Worm (Caenorhabditis elegans) whole organism, late embryonic: Measurements from ENCODE around the gene C18D11.10.
A peak's percentile ranks its signal among the peaks of the same experiment; 100 is the strongest.

Source experiments
- C08G9.2 ChIP-seq: sonication (generic microtip); optimal IDR thresholded peaks from 2 replicates; lab custom pipeline; 2016; ENCODE audit warnings: mild to moderate bottlenecking, missing genetic modification characterization, moderate library complexity, missing compliant biosample characterization
- F13H6.1 ChIP-seq: sonication (generic microtip); optimal IDR thresholded peaks from 2 replicates; lab custom pipeline; 2016; ENCODE audit warnings: missing genetic modification characterization, missing compliant biosample characterization
- Y22D7AL.16 ChIP-seq: sonication (generic microtip); optimal IDR thresholded peaks from 2 replicates; lab custom pipeline; 2016; ENCODE audit warnings: missing genetic modification characterization, missing compliant biosample characterization
- ceh-18 ChIP-seq: sonication (generic microtip); optimal IDR thresholded peaks from 2 replicates; lab custom pipeline; 2016; ENCODE audit warnings: missing genetic modification characterization, missing compliant biosample characterization
- ceh-19 ChIP-seq: fragments of 200-800 bp; sonication (Bioruptor generic); optimal IDR thresholded peaks from 2 replicates; lab custom pipeline; 2018; ENCODE audit warnings: mild to moderate bottlenecking, missing genetic modification characterization, missing compliant biosample characterization
- ceh-22 ChIP-seq: sonication (generic microtip); optimal IDR thresholded peaks from 2 replicates; lab custom pipeline; 2017; ENCODE audit warnings: missing biosample characterization, missing genetic modification characterization
- ceh-24 ChIP-seq: sonication (generic microtip); optimal IDR thresholded peaks from 2 replicates; lab custom pipeline; 2016; ENCODE audit warnings: mild to moderate bottlenecking, missing genetic modification characterization, missing compliant biosample characterization
- ceh-30 ChIP-seq: fragments of 150-350 bp; optimal IDR thresholded peaks from 2 replicates; lab custom pipeline; 2014; ENCODE audit warnings: missing biosample characterization, missing genetic modification characterization
- ceh-31 ChIP-seq: sonication (generic microtip); optimal IDR thresholded peaks from 2 replicates; lab custom pipeline; 2016; ENCODE audit warnings: missing genetic modification characterization, missing compliant biosample characterization
- ceh-34 ChIP-seq: sonication (generic microtip); optimal IDR thresholded peaks from 2 replicates; lab custom pipeline; 2016; ENCODE audit warnings: mild to moderate bottlenecking, missing genetic modification characterization, missing compliant biosample characterization
- ceh-48 ChIP-seq: sonication (generic microtip); optimal IDR thresholded peaks from 2 replicates; lab custom pipeline; 2016; ENCODE audit warnings: missing genetic modification characterization, inconsistent platforms, missing compliant biosample characterization
- ceh-6 ChIP-seq: fragments of 200-800 bp; sonication (Bioruptor generic); optimal IDR thresholded peaks from 2 replicates; lab custom pipeline; 2018; ENCODE audit warnings: mild to moderate bottlenecking, missing genetic modification characterization, missing compliant biosample characterization
- ceh-9 ChIP-seq: sonication (generic microtip); optimal IDR thresholded peaks from 2 replicates; lab custom pipeline; 2016; ENCODE audit warnings: mild to moderate bottlenecking, missing genetic modification characterization, inconsistent platforms, missing compliant biosample characterization
- che-1 ChIP-seq: sonication (generic microtip); optimal IDR thresholded peaks from 2 replicates; lab custom pipeline; 2016; ENCODE audit warnings: mild to moderate bottlenecking, missing genetic modification characterization, missing compliant biosample characterization
- dmd-4 ChIP-seq: sonication (generic microtip); optimal IDR thresholded peaks from 2 replicates; lab custom pipeline; 2016; ENCODE audit warnings: borderline replicate concordance, missing genetic modification characterization, missing compliant biosample characterization
- elt-2 ChIP-seq: sonication (generic microtip); optimal IDR thresholded peaks from 2 replicates; lab custom pipeline; 2016; ENCODE audit warnings: missing genetic modification reagents, missing genetic modification characterization, missing compliant biosample characterization
- elt-4 ChIP-seq: sonication (generic microtip); optimal IDR thresholded peaks from 2 replicates; lab custom pipeline; 2016; ENCODE audit warnings: missing genetic modification characterization, missing compliant biosample characterization
- ets-4 ChIP-seq: sonication (generic microtip); optimal IDR thresholded peaks from 2 replicates; lab custom pipeline; 2016; ENCODE audit warnings: missing genetic modification characterization, missing compliant biosample characterization
- eyg-1 ChIP-seq: sonication (generic microtip); optimal IDR thresholded peaks from 2 replicates; lab custom pipeline; 2016; ENCODE audit warnings: missing genotype, missing genetic modification characterization, missing compliant biosample characterization
- fkh-10 ChIP-seq: fragments of 150-350 bp; optimal IDR thresholded peaks from 2 replicates; lab custom pipeline; 2014; ENCODE audit warnings: missing biosample characterization, missing genetic modification reagents, missing genetic modification characterization
- gmeb-2 ChIP-seq: sonication (generic microtip); optimal IDR thresholded peaks from 2 replicates; lab custom pipeline; 2016; ENCODE audit warnings: missing genetic modification characterization, inconsistent platforms, missing compliant biosample characterization
- hlh-15 ChIP-seq: sonication (generic microtip); optimal IDR thresholded peaks from 2 replicates; lab custom pipeline; 2016; ENCODE audit warnings: missing genetic modification characterization, missing compliant biosample characterization
- hlh-30 ChIP-seq: sonication (generic microtip); optimal IDR thresholded peaks from 2 replicates; lab custom pipeline; 2017; ENCODE audit warnings: antibody characterized with exemption, missing genetic modification characterization, missing compliant biosample characterization; ENCODE audit not compliant: insufficient read depth
- hlh-6 ChIP-seq: sonication (generic microtip); optimal IDR thresholded peaks from 2 replicates; lab custom pipeline; 2016; ENCODE audit warnings: missing genotype, missing genetic modification characterization, missing compliant biosample characterization
- lim-6 ChIP-seq: sonication (generic microtip); optimal IDR thresholded peaks from 2 replicates; lab custom pipeline; 2016; ENCODE audit warnings: missing genetic modification characterization, missing compliant biosample characterization
- lin-11 ChIP-seq: fragments of 200-800 bp; sonication (Bioruptor generic); optimal IDR thresholded peaks from 2 replicates; lab custom pipeline; 2018; ENCODE audit warnings: mild to moderate bottlenecking, missing genetic modification characterization, missing compliant biosample characterization
- nhr-11 ChIP-seq: fragments of 150-350 bp; optimal IDR thresholded peaks from 2 replicates; lab custom pipeline; 2014; ENCODE audit warnings: missing biosample characterization, missing genetic modification characterization
- nhr-232 ChIP-seq: sonication (generic microtip); optimal IDR thresholded peaks from 2 replicates; lab custom pipeline; 2016; ENCODE audit warnings: missing genetic modification characterization, missing compliant biosample characterization
- odd-2 ChIP-seq: sonication (generic microtip); optimal IDR thresholded peaks from 2 replicates; lab custom pipeline; 2017; ENCODE audit warnings: antibody characterized with exemption, mild to moderate bottlenecking, missing genetic modification characterization, missing compliant biosample characterization
- pat-9 ChIP-seq: fragments of 200-800 bp; sonication (Bioruptor generic); optimal IDR thresholded peaks from 2 replicates; lab custom pipeline; 2018; ENCODE audit warnings: mild to moderate bottlenecking, missing genetic modification characterization, moderate library complexity, missing compliant biosample characterization
- pha-2 ChIP-seq: sonication (generic microtip); optimal IDR thresholded peaks from 2 replicates; lab custom pipeline; 2017; ENCODE audit warnings: mild to moderate bottlenecking, missing genetic modification characterization, missing compliant biosample characterization
- pqm-1 ChIP-seq: sonication (generic microtip); optimal IDR thresholded peaks from 2 replicates; lab custom pipeline; 2016; ENCODE audit warnings: missing genetic modification characterization, missing compliant biosample characterization
- pros-1 ChIP-seq: fragments of 150-350 bp; optimal IDR thresholded peaks from 2 replicates; lab custom pipeline; 2014; ENCODE audit warnings: missing biosample characterization, missing genetic modification reagents, missing genetic modification characterization
- ref-2 ChIP-seq: sonication (generic microtip); optimal IDR thresholded peaks from 2 replicates; lab custom pipeline; 2016; ENCODE audit warnings: missing genetic modification characterization, missing compliant biosample characterization
- rnt-1 ChIP-seq: sonication (generic microtip); optimal IDR thresholded peaks from 2 replicates; lab custom pipeline; 2016; ENCODE audit warnings: missing genetic modification characterization, missing compliant biosample characterization
- sdc-2 ChIP-seq: sonication (generic microtip); optimal IDR thresholded peaks from 2 replicates; lab custom pipeline; 2016; ENCODE audit warnings: missing genotype, missing genetic modification characterization, missing compliant biosample characterization
- sox-2 ChIP-seq: fragments of 200-800 bp; sonication (Bioruptor generic); IDR thresholded peaks from 2 replicates; pipeline ENCODE4 v1.3.6; 2022; ENCODE audit warnings: missing genetic modification reagents, missing genetic modification characterization, missing compliant biosample characterization
- tbx-2 ChIP-seq: sonication (generic microtip); optimal IDR thresholded peaks from 2 replicates; lab custom pipeline; 2016; ENCODE audit warnings: missing genetic modification characterization, missing compliant biosample characterization
- tbx-7 ChIP-seq: sonication (generic microtip); optimal IDR thresholded peaks from 2 replicates; lab custom pipeline; 2016; ENCODE audit warnings: missing genotype, missing genetic modification characterization, missing compliant biosample characterization
- ttx-3 ChIP-seq: sonication (generic microtip); optimal IDR thresholded peaks from 2 replicates; lab custom pipeline; 2016; ENCODE audit warnings: missing genetic modification reagents, missing genetic modification characterization, missing compliant biosample characterization
- unc-3 ChIP-seq, 2 experiments: fragments of 200-800 bp in 1 of 2; sonication (Bioruptor generic) in 1 of 2; sonication (generic microtip) in 1 of 2; conservative IDR thresholded peaks in 1 of 2; optimal IDR thresholded peaks in 1 of 2; 2 replicates each; pipeline versions ENCODE4 v1.3.6 to Lab custom; 2016 to 2022; ENCODE audit warnings: missing compliant biosample characterization in 2 of 2, missing genetic modification characterization in 2 of 2, missing genetic modification reagents in 1 of 2
- unc-42 ChIP-seq: sonication (generic microtip); optimal IDR thresholded peaks from 2 replicates; lab custom pipeline; 2016; ENCODE audit warnings: missing genotype, missing genetic modification characterization, missing compliant biosample characterization
- unc-86 ChIP-seq: sonication (generic microtip); optimal IDR thresholded peaks from 2 replicates; lab custom pipeline; 2016; ENCODE audit warnings: missing genetic modification characterization, missing compliant biosample characterization
- ztf-16 ChIP-seq: sonication (generic microtip); optimal IDR thresholded peaks from 2 replicates; lab custom pipeline; 2017; ENCODE audit warnings: missing genetic modification characterization, missing compliant biosample characterization

Gene C18D11.10

DNA sequence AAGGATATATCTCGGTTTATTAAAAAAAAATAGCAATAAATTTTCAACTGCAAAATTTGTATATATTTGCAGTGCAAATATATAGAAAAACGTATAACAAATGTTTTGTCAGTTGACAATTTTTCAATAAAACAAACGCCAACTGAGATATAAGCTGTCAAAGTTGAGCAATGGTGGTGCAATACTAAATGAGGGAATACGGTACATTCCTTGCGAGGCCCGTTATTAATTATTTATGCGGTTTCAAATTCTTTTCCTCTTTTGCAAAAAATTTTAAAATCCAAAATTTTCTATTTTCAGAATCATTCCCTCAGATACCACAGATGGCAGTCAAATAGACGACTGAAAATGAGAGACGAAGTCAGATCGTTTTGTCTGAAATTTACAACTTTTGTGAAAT is 12.1 kb upstream of the C18D11.10 start, which contains the start of gene twk-39:
TSS of gene twk-39 (plus strand) at position 301 of the 400 bp plus-strand sequence.
- no peak for TF ChIP-seq unc-42 (tag; lab: Kevin White, UChicago)
- no peak for TF ChIP-seq hlh-6
- TF ChIP-seq unc-86 (tag; lab: Kevin White, UChicago): no peak
- TF ChIP-seq ceh-22 (tag; lab: Kevin White, UChicago): no peak
- no peak for TF ChIP-seq fkh-10 (GFP tag; lab: Kevin White, UChicago)
- no peak for TF ChIP-seq ttx-3 (tag; lab: Kevin White, UChicago)

DNA sequence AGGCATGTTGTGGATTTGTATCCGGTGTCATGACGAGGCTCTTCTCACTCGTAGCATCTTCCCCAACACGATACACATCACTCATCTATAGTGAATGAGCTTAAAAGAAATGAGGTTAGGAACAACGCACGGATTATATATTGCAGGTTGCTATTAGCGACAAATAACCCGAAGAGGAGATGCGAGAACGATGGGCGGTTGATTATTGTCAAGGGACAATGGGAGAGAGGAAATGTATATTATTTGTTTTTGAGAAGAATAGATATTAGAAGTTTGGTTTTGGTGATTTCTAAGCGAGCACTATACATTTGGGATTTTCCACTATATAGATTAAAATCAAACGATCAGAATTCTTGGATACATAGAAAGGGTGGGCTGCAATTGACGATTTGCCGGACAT is 823 bp upstream of the C18D11.10 start, which contains the start of gene C18D11.7:
TSS of gene C18D11.7 (minus strand) at position 101 of the 400 bp plus-strand sequence.
- TF ChIP-seq pros-1 (tag; lab: Kevin White, UChicago) (no peak), hlh-30 (no peak), pat-9 (tag; lab: Kevin White, UChicago) (no peak), unc-86 (tag; lab: Kevin White, UChicago) (no peak), nhr-11 (tag; lab: Kevin White, UChicago) (no peak), ttx-3 (tag; lab: Kevin White, UChicago) (no peak), ceh-24 (tag; lab: Kevin White, UChicago) (no peak), fkh-10 (GFP tag; lab: Kevin White, UChicago) (no peak)
- TF ChIP-seq, all 69 proteins: peak for 0

DNA sequence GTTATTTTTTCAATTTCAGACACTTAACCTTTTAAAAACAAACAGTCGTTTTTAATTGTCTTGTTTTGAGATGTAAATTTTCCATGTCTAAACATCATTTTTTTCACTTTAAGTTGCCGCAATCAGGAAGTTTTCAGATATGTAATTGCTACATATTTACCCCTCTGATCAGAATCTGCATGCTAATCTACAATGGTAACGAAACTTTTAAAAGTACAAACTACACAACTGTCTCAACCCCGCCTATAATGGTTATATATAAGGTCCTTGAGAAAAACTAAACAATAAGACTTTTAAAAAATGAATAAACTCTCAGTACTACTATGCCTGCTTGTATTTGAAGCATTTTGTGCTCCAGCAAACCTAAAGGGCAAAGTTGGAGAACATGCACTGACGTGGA is 1.3 kb downstream of the C18D11.10 start, which contains the start of gene C18D11.9:
TSS of gene C18D11.9 (plus strand) at position 301 of the 400 bp plus-strand sequence.
- TF ChIP-seq tbx-2 (tag; lab: Kevin White, UChicago): no peak
- TF ChIP-seq ztf-16: no peak
- TF ChIP-seq ceh-19 (GFP tag; lab: Kevin White, UChicago): no peak
- TF ChIP-seq pqm-1 (tag; lab: Kevin White, UChicago): no peak
- no peak for TF ChIP-seq ceh-9 (tag; lab: Kevin White, UChicago)
- TF ChIP-seq elt-2 (tag; lab: Kevin White, UChicago): no peak
- no peak for TF ChIP-seq sdc-2
- TF ChIP-seq sox-2: no peak
- no peak for TF ChIP-seq ceh-31 (tag; lab: Kevin White, UChicago)

DNA sequence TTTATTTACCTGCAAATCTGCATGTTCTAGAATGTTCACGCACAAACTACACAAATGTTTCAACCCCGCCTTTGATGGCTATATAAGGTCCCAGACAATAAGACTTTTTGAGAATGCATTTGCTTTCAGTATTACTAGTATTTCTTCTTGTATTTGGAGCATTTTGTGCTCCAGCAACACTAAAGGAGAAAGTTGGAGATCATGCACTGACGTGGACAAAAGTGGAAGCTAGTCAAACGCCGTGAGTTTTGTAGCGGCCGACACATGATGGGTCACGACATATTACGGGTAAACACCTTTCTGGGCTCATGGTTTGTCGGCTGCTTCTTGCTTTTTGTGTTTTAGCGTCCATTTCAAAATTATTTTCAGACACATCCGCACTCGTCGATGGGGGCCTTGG is 2.9 kb downstream of the C18D11.10 start, which contains the start of gene C18D11.6:
TSS of gene C18D11.6 (plus strand) at position 110 of the 400 bp plus-strand sequence.
- TF ChIP-seq lin-11: no peak
- TF ChIP-seq ceh-30 (tag; lab: Kevin White, UChicago): no peak
- no peak for TF ChIP-seq ceh-48 (tag; lab: Kevin White, UChicago)
- TF ChIP-seq hlh-15: no peak
- TF ChIP-seq ceh-9 (tag; lab: Kevin White, UChicago): no peak
- no peak for TF ChIP-seq ets-4 (tag; lab: Kevin White, UChicago)
- no peak for TF ChIP-seq ceh-34 (tag; lab: Kevin White, UChicago)
- no peak for TF ChIP-seq hlh-30

DNA sequence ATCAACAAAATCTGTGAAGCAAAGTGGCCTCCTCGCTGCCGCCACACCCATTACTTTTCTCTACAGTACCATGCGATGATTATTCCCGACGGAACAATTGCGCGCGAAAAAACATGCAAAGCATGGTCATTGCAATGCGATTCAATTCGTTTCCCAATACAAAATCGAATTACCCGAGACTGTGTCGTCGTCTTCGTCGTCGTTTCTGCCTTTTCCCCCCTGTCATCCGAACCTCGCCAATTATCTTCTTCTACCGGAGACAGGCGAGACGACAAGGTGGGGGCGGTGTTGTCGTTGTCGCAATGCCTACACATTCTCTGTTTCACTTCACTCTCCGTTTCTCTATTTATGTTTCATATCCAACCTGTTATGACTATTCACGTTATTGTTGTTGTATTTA is 4.3 kb downstream of the C18D11.10 start:
- TF ChIP-seq ceh-48 (tag; lab: Kevin White, UChicago): no peak
- TF ChIP-seq ceh-22 (tag; lab: Kevin White, UChicago): no peak
- no peak for TF ChIP-seq elt-4
- TF ChIP-seq odd-2 (tag; lab: Kevin White, UChicago): no peak
- TF ChIP-seq C08G9.2: no peak
- peak; percentile 30 for TF ChIP-seq ref-2 (tag; lab: Kevin White, UChicago)
- no peak for TF ChIP-seq eyg-1 (tag; lab: Kevin White, UChicago)
- TF ChIP-seq dmd-4 (tag; lab: Kevin White, UChicago): no peak
- no peak for TF ChIP-seq gmeb-2 (tag; lab: Kevin White, UChicago)
- TF ChIP-seq pha-2 (tag; lab: Kevin White, UChicago): no peak
- no peak for TF ChIP-seq ceh-6 (GFP tag; lab: Kevin White, UChicago)
- no peak for TF ChIP-seq tbx-7 (tag; lab: Kevin White, UChicago)
- TF ChIP-seq lim-6 (tag; lab: Kevin White, UChicago): no peak
- TF ChIP-seq fkh-10 (GFP tag; lab: Kevin White, UChicago): no peak
- no peak for TF ChIP-seq che-1 (tag; lab: Kevin White, UChicago)
- no peak for TF ChIP-seq Y22D7AL.16 (tag; lab: Kevin White, UChicago)
- peak; percentile 9 for TF ChIP-seq hlh-6
- TF ChIP-seq nhr-232 (tag; lab: Kevin White, UChicago): no peak
- TF ChIP-seq ceh-18 (tag; lab: Kevin White, UChicago): no peak
- peak; percentile 63 for TF ChIP-seq ceh-31 (tag; lab: Kevin White, UChicago)
- TF ChIP-seq rnt-1 (tag; lab: Kevin White, UChicago): no peak
- TF ChIP-seq unc-3 (GFP tag; conservative IDR thresholded peaks at IDR 0.05; lab: Robert Waterston, UW): no peak
- no peak for TF ChIP-seq unc-3 (tag; optimal IDR thresholded peaks at IDR 0.05; lab: Kevin White, UChicago)
- TF ChIP-seq F13H6.1 (tag; lab: Kevin White, UChicago): no peak
- no peak for TF ChIP-seq lin-11
